Worm (Caenorhabditis elegans) whole organism, L1 larva: ENCODE results near the gene pie-1.

ENCODE experiments used
- C04F5.9 ChIP-seq: sonication (generic microtip); optimal IDR thresholded peaks from 2 replicates; lab custom pipeline; 2016; ENCODE audit warnings: missing genetic modification characterization, missing compliant biosample characterization
- C16A3.4 ChIP-seq: fragments of 150-350 bp; optimal IDR thresholded peaks from 2 replicates; lab custom pipeline; 2014; ENCODE audit warnings: missing biosample characterization, missing genetic modification characterization
- F16B12.6 ChIP-seq: fragments of 150-350 bp; optimal IDR thresholded peaks from 2 replicates; lab custom pipeline; 2014; ENCODE audit warnings: missing biosample characterization, missing genetic modification characterization
- aly-2 ChIP-seq: fragments of 150-350 bp; optimal IDR thresholded peaks from 2 replicates; lab custom pipeline; 2014; ENCODE audit warnings: missing biosample characterization, missing genetic modification characterization
- ceh-63 ChIP-seq: fragments of 200-800 bp; sonication (Bioruptor generic); optimal IDR thresholded peaks from 2 replicates; lab custom pipeline; 2018; ENCODE audit warnings: mild to moderate bottlenecking, missing genetic modification characterization, missing compliant biosample characterization
- ceh-8 ChIP-seq: fragments of 200-800 bp; sonication (Bioruptor generic); optimal IDR thresholded peaks from 2 replicates; lab custom pipeline; 2018; ENCODE audit warnings: mild to moderate bottlenecking, missing genetic modification characterization, moderate library complexity, missing compliant biosample characterization
- ces-1 ChIP-seq: fragments of 150-350 bp; optimal IDR thresholded peaks from 2 replicates; lab custom pipeline; 2014; ENCODE audit warnings: missing biosample characterization, missing genetic modification reagents, missing genetic modification characterization
- efl-1 ChIP-seq, 4 experiments: fragments of 150-350 bp; optimal IDR thresholded peaks in 3 of 4; peaks in 1 of 4; 1 replicate in 1 of 4; 2 replicates in 3 of 4; lab custom pipeline; 2014; ENCODE audit warnings: missing biosample characterization in 2 of 4, missing genetic modification characterization in 2 of 4, missing genetic modification reagents in 2 of 4
- egl-27 ChIP-seq, 2 experiments: fragments of 150-350 bp in 1 of 2; sonication (generic microtip); optimal IDR thresholded peaks; 3 replicates each; lab custom pipeline; 2017 to 2018; ENCODE audit warnings: missing biosample characterization in 2 of 2, missing genetic modification characterization in 2 of 2, missing genetic modification reagents in 2 of 2
- elt-2 ChIP-seq: sonication (generic microtip); optimal IDR thresholded peaks from 2 replicates; lab custom pipeline; 2016; ENCODE audit warnings: missing genetic modification characterization, mild to moderate bottlenecking, inconsistent platforms, missing compliant biosample characterization, missing genetic modification reagents
- ets-5 ChIP-seq: fragments of 200-800 bp; sonication (Bioruptor generic); IDR thresholded peaks from 2 replicates; pipeline ENCODE4 v1.3.6; 2022; ENCODE audit warnings: missing genetic modification characterization, missing compliant biosample characterization
- fkh-8 ChIP-seq: sonication (generic microtip); optimal IDR thresholded peaks from 2 replicates; lab custom pipeline; 2016; ENCODE audit warnings: mild to moderate bottlenecking, missing genetic modification characterization, missing compliant biosample characterization
- fos-1 ChIP-seq: fragments of 150-350 bp; optimal IDR thresholded peaks from 2 replicates; lab custom pipeline; 2014; ENCODE audit warnings: missing biosample characterization, missing genetic modification characterization
- hlh-17 ChIP-seq: fragments of 200-800 bp; sonication (Bioruptor generic); optimal IDR thresholded peaks from 2 replicates; lab custom pipeline; 2018; ENCODE audit warnings: missing genetic modification characterization, mild to moderate bottlenecking, missing compliant biosample characterization, moderate library complexity, borderline replicate concordance
- hpl-2 ChIP-seq: fragments of 150-350 bp; optimal IDR thresholded peaks from 2 replicates; lab custom pipeline; 2014; ENCODE audit warnings: missing biosample characterization, missing genetic modification reagents, missing genetic modification characterization
- lin-13 ChIP-seq: fragments of 150-350 bp; optimal IDR thresholded peaks from 2 replicates; lab custom pipeline; 2014; ENCODE audit warnings: missing biosample characterization, missing genetic modification reagents, missing genetic modification characterization
- lin-14 ChIP-seq: fragments of 200-800 bp; sonication (Bioruptor generic); optimal IDR thresholded peaks from 2 replicates; lab custom pipeline; 2018; ENCODE audit warnings: mild to moderate bottlenecking, missing genetic modification characterization, moderate library complexity, missing compliant biosample characterization
- lin-15B ChIP-seq: fragments of 150-350 bp; sonication (generic microtip); optimal IDR thresholded peaks from 3 replicates; lab custom pipeline; 2014; ENCODE audit warnings: missing biosample characterization, missing genetic modification characterization
- lin-39 ChIP-seq: fragments of 150-350 bp; optimal IDR thresholded peaks from 2 replicates; lab custom pipeline; 2014; ENCODE audit warnings: missing biosample characterization, missing genetic modification reagents, missing genetic modification characterization
- mdl-1 ChIP-seq, 2 experiments: fragments of 150-350 bp; optimal IDR thresholded peaks; 2 replicates each; lab custom pipeline; 2014 to 2017; ENCODE audit warnings: missing biosample characterization in 2 of 2, missing genetic modification characterization in 2 of 2, inconsistent platforms in 1 of 2
- mef-2 ChIP-seq: fragments of 150-350 bp; optimal IDR thresholded peaks from 2 replicates; lab custom pipeline; 2014; ENCODE audit warnings: missing biosample characterization, missing genetic modification characterization
- nhr-11 ChIP-seq: fragments of 150-350 bp; optimal IDR thresholded peaks from 2 replicates; lab custom pipeline; 2014; ENCODE audit warnings: missing biosample characterization, missing genetic modification characterization
- nhr-237 ChIP-seq: fragments of 150-350 bp; optimal IDR thresholded peaks from 2 replicates; lab custom pipeline; 2014; ENCODE audit warnings: missing biosample characterization, missing genetic modification characterization
- nhr-28 ChIP-seq: fragments of 150-350 bp; optimal IDR thresholded peaks from 2 replicates; lab custom pipeline; 2014; ENCODE audit warnings: missing biosample characterization, missing genetic modification characterization
- nhr-47 ChIP-seq: sonication (generic microtip); optimal IDR thresholded peaks from 2 replicates; lab custom pipeline; 2016; ENCODE audit warnings: mild to moderate bottlenecking, missing genetic modification characterization, moderate library complexity, missing compliant biosample characterization
- nhr-76 ChIP-seq: sonication (generic microtip); optimal IDR thresholded peaks from 2 replicates; lab custom pipeline; 2017; ENCODE audit warnings: missing biosample characterization, missing genetic modification characterization
- nhr-77 ChIP-seq: fragments of 150-350 bp; optimal IDR thresholded peaks from 2 replicates; lab custom pipeline; 2014; ENCODE audit warnings: missing biosample characterization, missing genetic modification characterization
- nhr-84 ChIP-seq: sonication (generic microtip); optimal IDR thresholded peaks from 2 replicates; lab custom pipeline; 2017; ENCODE audit warnings: missing biosample characterization, missing genetic modification characterization
- nhr-85 ChIP-seq: sonication (generic microtip); peaks from one replicate; lab custom pipeline; 2016; ENCODE audit warnings: missing genetic modification characterization, inconsistent platforms, missing compliant biosample characterization
- pag-3 ChIP-seq: sonication (generic microtip); optimal IDR thresholded peaks from 2 replicates; lab custom pipeline; 2017; ENCODE audit warnings: missing genetic modification characterization, mild to moderate bottlenecking, missing compliant biosample characterization, antibody characterized with exemption, borderline replicate concordance; ENCODE audit not compliant: insufficient read depth
- skn-1 ChIP-seq: fragments of 150-350 bp; optimal IDR thresholded peaks from 2 replicates; lab custom pipeline; 2014; ENCODE audit warnings: missing biosample characterization, missing genetic modification characterization
- snpc-4 ChIP-seq: fragments of 150-350 bp; optimal IDR thresholded peaks from 2 replicates; lab custom pipeline; 2014; ENCODE audit warnings: missing biosample characterization, missing genetic modification characterization
- tbx-2 ChIP-seq: sonication (generic microtip); optimal IDR thresholded peaks from 2 replicates; lab custom pipeline; 2016; ENCODE audit warnings: missing genetic modification characterization, missing compliant biosample characterization
- unc-130 ChIP-seq: fragments of 150-350 bp; optimal IDR thresholded peaks from 2 replicates; lab custom pipeline; 2017; ENCODE audit warnings: missing biosample characterization, missing genetic modification characterization, inconsistent platforms
- unc-30 ChIP-seq: sonication (generic microtip); optimal IDR thresholded peaks from 2 replicates; lab custom pipeline; 2017; ENCODE audit warnings: missing biosample characterization, missing genetic modification characterization
- unc-62 ChIP-seq: fragments of 150-350 bp; optimal IDR thresholded peaks from 2 replicates; lab custom pipeline; 2014; ENCODE audit warnings: missing biosample characterization, missing genetic modification reagents, missing genetic modification characterization
- vab-15 ChIP-seq: sonication (generic microtip); optimal IDR thresholded peaks from 2 replicates; lab custom pipeline; 2017; ENCODE audit warnings: missing genotype, mild to moderate bottlenecking, missing genetic modification characterization, missing compliant biosample characterization
- ztf-11 ChIP-seq, 2 experiments: sonication (generic microtip); optimal IDR thresholded peaks; 2 replicates each; lab custom pipeline; 2016 to 2017; ENCODE audit warnings: missing genetic modification characterization in 2 of 2, missing biosample characterization in 1 of 2, missing compliant biosample characterization in 1 of 2
- ztf-4 ChIP-seq: fragments of 150-350 bp; optimal IDR thresholded peaks from 2 replicates; lab custom pipeline; 2014; ENCODE audit warnings: missing biosample characterization, missing genetic modification characterization

Gene pie-1

DNA sequence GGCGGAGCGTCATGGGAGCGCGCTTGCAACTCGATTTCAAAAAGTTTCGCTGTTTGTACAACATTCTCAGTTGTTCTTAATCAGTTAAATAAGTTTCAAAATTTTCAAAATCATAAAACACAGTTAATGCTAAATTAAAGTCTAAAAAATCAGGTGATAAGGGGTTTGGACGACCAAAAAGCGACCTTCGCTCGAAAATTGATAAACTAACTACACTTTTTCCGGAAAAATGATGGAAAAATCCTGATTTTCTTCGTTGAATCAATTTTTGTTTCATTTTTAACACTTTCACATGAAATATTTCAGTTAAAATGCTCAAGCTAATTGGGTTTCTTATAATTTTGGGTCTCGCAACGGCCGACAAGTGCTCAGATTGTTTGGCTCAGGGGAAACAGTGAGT is 3.5 kb downstream of the pie-1 start, which contains the start of gene Y49E10.16:
Gene Y49E10.16, plus strand, starts transcription at position 301 of the 400 bp plus-strand sequence.
- no peak for TF ChIP-seq efl-1 (optimal IDR thresholded peaks at IDR 0.05; lab: Kevin White, UChicago)
- peak in 1 of 2 experiments; percentile 87 for TF ChIP-seq efl-1 (GFP tag; optimal IDR thresholded peaks at IDR 0.05 in 1 of 2; lab: Kevin White, UChicago)
- TF ChIP-seq C16A3.4 (tag; lab: Kevin White, UChicago): no peak

DNA sequence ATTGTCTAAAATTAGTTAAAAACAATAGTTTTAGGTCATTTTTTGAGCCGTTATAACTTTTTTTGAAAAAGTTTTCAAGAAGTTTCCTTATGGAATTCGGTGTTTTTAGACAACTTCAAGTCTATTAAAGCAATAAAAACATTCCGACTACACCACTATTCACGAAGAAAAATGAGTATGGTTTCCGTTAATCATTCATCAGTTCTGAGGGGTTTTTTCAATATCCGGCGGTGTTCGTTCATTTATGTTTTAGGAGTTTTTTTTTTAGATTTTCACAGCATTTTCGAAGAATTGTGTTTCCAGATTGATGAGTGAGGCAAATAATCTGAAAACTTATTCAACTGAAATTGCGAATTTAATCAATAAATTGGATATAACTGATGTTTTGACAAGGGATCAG is 7.4 kb downstream of the pie-1 start, which contains the start of gene Y49E10.27:
Gene Y49E10.27, plus strand, starts transcription at position 301 of the 400 bp plus-strand sequence.
- TF ChIP-seq snpc-4: no peak

DNA sequence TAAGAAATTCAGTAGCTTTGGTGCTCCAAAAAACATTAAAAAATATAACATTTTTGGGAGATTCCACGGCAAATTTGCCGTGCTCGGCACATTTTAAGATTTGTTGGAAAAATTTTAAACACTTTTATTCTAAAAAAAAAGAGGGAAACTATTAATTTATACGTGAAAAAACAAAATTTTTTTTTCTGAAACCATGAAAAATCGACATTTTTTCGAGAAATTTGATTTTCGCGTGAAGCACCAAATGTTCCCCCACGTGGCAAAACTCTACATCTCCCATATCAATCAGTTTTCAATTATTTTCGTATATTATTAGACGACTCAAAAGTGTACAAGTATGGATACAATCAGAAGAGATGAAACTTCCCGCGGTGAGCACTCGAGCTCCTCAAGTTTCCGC is 9.5 kb downstream of the pie-1 start, which contains the start of gene fbxa-218:
Gene fbxa-218, plus strand, starts transcription at position 301 of the 400 bp plus-strand sequence.
- peak; percentile 24 for TF ChIP-seq nhr-85 (tag; lab: Kevin White, UChicago)
- no peak for TF ChIP-seq fkh-8 (tag; lab: Kevin White, UChicago)

DNA sequence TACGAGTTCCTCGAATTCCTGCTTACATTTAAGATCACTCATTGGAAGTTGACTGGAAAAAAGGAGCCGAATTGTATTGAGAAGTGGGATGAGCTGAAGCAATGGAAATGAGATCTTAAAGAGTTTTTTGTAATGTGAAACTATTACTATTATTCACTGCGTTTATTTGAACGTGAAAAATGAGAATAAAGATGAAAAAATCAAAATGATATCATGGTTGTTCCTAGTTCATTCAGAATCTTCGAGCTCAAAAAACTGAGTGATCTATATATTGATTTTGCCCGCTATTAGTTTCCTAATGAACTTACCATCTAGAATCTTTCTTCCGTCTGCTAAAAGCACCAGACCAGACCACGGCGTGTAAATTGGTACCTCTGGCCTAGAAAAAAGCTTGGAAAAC is 10.3 kb downstream of the pie-1 start:
- TF ChIP-seq lin-15B (tag; lab: Kevin White, UChicago) (no peak), fos-1 (tag; lab: Kevin White, UChicago) (no peak), nhr-84 (no peak), hlh-17 (GFP tag; lab: Kevin White, UChicago) (no peak), lin-14 (no peak), nhr-47 (tag; lab: Kevin White, UChicago) (no peak), C04F5.9 (no peak), unc-130 (tag; lab: Kevin White, UChicago) (no peak), lin-13 (GFP tag; lab: Kevin White, UChicago) (no peak), vab-15 (no peak), nhr-77 (tag; lab: Kevin White, UChicago) (no peak), efl-1 (optimal IDR thresholded peaks at IDR 0.05; lab: Kevin White, UChicago) (no peak), efl-1 (GFP tag; optimal IDR thresholded peaks at IDR 0.05 in 1 of 2; lab: Kevin White, UChicago) (no peak), pag-3 (tag; lab: Kevin White, UChicago) (no peak), unc-62 (GFP tag; lab: Kevin White, UChicago) (no peak), nhr-237 (tag; lab: Kevin White, UChicago) (no peak), aly-2 (no peak), mdl-1 (tag; optimal IDR thresholded peaks at IDR 0.05; lab: Kevin White, UChicago) (no peak), snpc-4 (no peak), mef-2 (tag; lab: Kevin White, UChicago) (no peak), hpl-2 (GFP tag; lab: Kevin White, UChicago) (no peak)

DNA sequence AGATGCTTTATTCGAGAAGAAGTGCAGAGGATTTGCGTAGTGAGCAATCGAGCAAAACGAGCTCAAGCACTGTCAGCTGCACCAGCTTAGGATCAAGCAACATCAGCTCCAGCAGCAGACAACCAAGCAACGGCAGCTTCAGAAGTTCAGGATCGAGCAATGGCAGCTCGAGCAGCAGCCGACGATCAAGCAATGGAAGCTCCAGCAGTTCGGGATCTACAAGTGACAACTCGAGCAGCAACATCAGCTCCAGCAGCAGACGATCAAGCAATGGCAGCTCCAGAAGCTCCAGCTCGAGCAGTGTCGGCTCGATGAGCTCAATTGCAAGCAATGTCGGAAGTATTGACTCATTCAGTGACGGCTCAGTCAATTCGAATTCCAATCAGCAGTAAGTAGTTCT is 12.4 kb downstream of the pie-1 start:
- no peak for TF ChIP-seq unc-30 (tag; lab: Kevin White, UChicago)
- no peak for TF ChIP-seq C04F5.9
- TF ChIP-seq nhr-77 (tag; lab: Kevin White, UChicago): no peak
- no peak for TF ChIP-seq tbx-2 (tag; lab: Kevin White, UChicago)
- TF ChIP-seq egl-27 (tag; optimal IDR thresholded peaks at IDR 0.05; lab: Kevin White, UChicago): no peak
- no peak for TF ChIP-seq lin-39 (tag; lab: Kevin White, UChicago)
- TF ChIP-seq ces-1: no peak
- no peak for TF ChIP-seq unc-62 (GFP tag; lab: Kevin White, UChicago)
- TF ChIP-seq nhr-11 (tag; lab: Kevin White, UChicago): no peak
- no peak for TF ChIP-seq ztf-4 (tag; lab: Kevin White, UChicago)
- TF ChIP-seq nhr-47 (tag; lab: Kevin White, UChicago): no peak
- no peak for TF ChIP-seq F16B12.6
- TF ChIP-seq fos-1 (tag; lab: Kevin White, UChicago): no peak
- no peak for TF ChIP-seq ets-5 (GFP tag; lab: Robert Waterston, UW)
- TF ChIP-seq, all 84 proteins: peak for 0

DNA sequence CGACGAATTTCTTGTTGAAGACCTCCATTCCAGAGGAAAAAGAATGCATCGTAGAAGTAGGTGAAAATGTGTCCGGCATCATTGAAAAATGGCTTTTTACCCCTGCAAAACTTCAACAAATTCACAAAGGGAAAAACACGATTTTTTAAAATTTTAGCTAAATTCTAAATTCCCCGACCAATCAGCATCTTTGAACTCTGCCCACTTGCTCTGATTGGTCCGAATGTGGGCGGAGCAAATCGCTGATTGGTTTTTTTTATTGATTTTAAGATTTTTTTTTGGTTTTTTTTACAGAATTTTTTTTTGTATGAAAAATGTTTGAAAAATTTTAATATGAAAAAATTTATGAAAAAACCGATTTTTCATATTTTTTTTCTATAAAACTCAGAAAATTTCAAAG is 17.2 kb downstream of the pie-1 start:
- TF ChIP-seq elt-2 (tag; lab: Kevin White, UChicago) (no peak), ceh-8 (GFP tag; lab: Kevin White, UChicago) (no peak), nhr-76 (tag; lab: Kevin White, UChicago) (no peak), skn-1 (tag; lab: Kevin White, UChicago) (no peak), nhr-28 (tag; lab: Kevin White, UChicago) (no peak), ceh-63 (GFP tag; lab: Kevin White, UChicago) (no peak), ztf-11 (tag; optimal IDR thresholded peaks at IDR 0.05; lab: Kevin White, UChicago) (no peak)
